Worm (Caenorhabditis elegans): Measurements from ENCODE around the gene F21C10.3.

F21C10.3 gene

DNA sequence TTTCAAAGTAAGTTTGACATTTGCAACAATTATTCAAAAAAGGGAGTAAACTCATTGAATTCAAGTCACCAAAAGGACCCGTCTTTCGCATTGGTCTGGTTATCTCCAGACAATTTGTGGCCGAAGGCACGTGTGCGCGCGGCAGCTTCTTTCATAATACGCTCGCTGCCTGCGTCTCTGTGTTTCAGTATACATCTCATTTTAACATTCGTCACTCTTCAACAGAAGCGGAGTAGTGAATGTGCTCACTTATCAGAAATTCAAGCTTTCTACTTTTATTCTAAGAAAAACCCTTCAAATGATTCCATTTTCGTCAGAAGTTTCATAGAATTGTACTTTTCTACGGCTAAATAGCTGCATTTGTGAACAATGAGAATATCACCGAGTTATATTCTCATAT is 689 bp downstream of the F21C10.3 start:
- TF ChIP-seq elt-3 (tag; optimal IDR thresholded peaks at IDR 0.05) (no peak), ceh-43 (GFP tag; optimal IDR thresholded peaks at IDR 0.05) (no peak), nhr-76 (tag; optimal IDR thresholded peaks at IDR 0.05) (no peak), mls-2 (tag; optimal IDR thresholded peaks at IDR 0.05) (no peak), ceh-83 (GFP tag; optimal IDR thresholded peaks at IDR 0.05) (no peak)

DNA sequence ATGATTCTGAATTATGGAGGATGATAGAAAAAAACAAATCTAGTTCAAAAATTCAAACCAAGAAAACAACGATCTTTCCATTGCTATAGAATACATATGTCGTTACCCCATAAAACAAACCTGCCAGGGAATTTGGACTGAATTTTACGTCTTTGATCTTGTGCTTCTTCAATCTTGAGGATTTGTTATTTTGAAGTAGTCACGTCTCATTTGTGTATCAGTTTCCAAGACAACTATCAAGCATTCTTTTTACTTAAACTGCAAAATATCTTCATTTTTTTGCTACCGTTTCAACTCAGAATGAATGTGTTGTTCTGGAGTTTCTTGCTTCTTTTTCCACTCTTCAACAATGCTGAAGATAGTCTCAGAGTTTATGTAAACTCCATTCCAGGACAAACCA is 2.9 kb downstream of the F21C10.3 start, which contains the start of gene F21C10.19:
F21C10.19 (plus strand) TSS at position 301 of the 400 bp plus-strand sequence.
- no peak for TF ChIP-seq lin-32 (GFP tag; optimal IDR thresholded peaks at IDR 0.05)
- TF ChIP-seq sptf-1 (tag; optimal IDR thresholded peaks at IDR 0.05): no peak
- no peak for TF ChIP-seq blmp-1 (tag; optimal IDR thresholded peaks at IDR 0.05)
- no peak for TF ChIP-seq drap-1 (GFP tag; optimal IDR thresholded peaks at IDR 0.05)
- no peak for TF ChIP-seq ztf-11 (tag; optimal IDR thresholded peaks at IDR 0.05)

DNA sequence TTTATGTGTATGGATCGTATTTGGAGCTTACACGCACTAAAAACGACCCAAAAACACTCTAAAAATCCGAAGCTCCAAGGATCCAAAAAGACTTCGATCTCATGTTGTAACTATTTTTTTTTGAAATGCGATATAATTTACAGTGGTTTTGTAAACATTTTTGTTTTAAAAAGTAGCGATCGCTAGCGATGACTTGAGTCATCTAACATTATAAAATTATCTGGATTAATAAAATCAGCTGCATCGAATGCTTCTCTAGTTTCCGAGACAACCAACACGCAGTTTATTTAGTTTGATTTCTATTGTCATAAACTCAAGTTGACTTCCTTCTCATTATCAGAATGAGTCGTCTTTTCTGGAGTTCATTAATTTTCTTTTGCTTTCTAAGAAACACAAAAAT is 4.2 kb downstream of the F21C10.3 start, which contains the start of gene F21C10.1:
F21C10.1 (plus strand) TSS at position 301 of the 400 bp plus-strand sequence.
- TF ChIP-seq lin-13 (tag; optimal IDR thresholded peaks at IDR 0.05) (no peak), elt-1 (tag; optimal IDR thresholded peaks at IDR 0.05; ENCODE audit: borderline replicate concordance, insufficient read depth) (no peak), nhr-12 (tag; optimal IDR thresholded peaks at IDR 0.05) (no peak), sptf-1 (tag; optimal IDR thresholded peaks at IDR 0.05) (no peak), bed-3 (GFP tag; optimal IDR thresholded peaks at IDR 0.05) (no peak), lin-32 (GFP tag; optimal IDR thresholded peaks at IDR 0.05) (no peak), sem-2 (GFP tag; optimal IDR thresholded peaks at IDR 0.05) (no peak), mep-1 (tag; optimal IDR thresholded peaks at IDR 0.05) (no peak), nhr-2 (tag; optimal IDR thresholded peaks at IDR 0.05) (no peak), mab-5 (tag; optimal IDR thresholded peaks at IDR 0.05) (no peak), ceh-43 (GFP tag; optimal IDR thresholded peaks at IDR 0.05) (no peak), ham-2 (GFP tag; optimal IDR thresholded peaks at IDR 0.05) (no peak), tbx-8 (GFP tag; optimal IDR thresholded peaks at IDR 0.05) (no peak), cnd-1 (tag; optimal IDR thresholded peaks at IDR 0.05) (no peak), hlh-1 (tag; optimal IDR thresholded peaks at IDR 0.05) (no peak), mls-2 (tag; optimal IDR thresholded peaks at IDR 0.05) (no peak)

DNA sequence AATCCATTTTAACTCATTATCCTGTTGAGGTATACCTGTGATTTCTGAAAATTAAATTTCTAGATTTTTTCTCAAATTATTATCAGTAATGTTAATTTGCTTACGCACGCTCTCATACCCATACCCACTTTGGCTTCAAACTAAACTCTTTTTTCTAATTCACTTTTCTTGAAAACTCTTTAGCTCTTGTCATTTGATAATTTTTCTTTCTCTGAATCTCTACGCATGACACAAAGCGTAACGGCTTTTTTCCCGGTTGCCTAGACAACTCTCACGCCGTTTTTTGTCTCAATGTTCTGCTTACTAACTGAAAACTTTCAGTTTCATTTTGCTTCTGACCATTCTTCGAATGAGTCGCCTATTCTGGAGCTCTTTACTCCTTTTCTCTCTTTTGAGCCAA is 6.1 kb downstream of the F21C10.3 start, which contains the start of gene B0222.1:
B0222.1 (plus strand) TSS at position 306 of the 400 bp plus-strand sequence.
- TF ChIP-seq ces-1 (GFP tag; optimal IDR thresholded peaks at IDR 0.05): no peak
- TF ChIP-seq ceh-83 (GFP tag; optimal IDR thresholded peaks at IDR 0.05): no peak
- no peak for TF ChIP-seq unc-120 (tag; optimal IDR thresholded peaks at IDR 0.05; ENCODE audit: poor library complexity, severe bottlenecking)
- TF ChIP-seq snpc-4 (tag; optimal IDR thresholded peaks at IDR 0.05): no peak
- no peak for TF ChIP-seq zip-8 (tag; optimal IDR thresholded peaks at IDR 0.05)
- no peak for TF ChIP-seq nhr-12 (tag; optimal IDR thresholded peaks at IDR 0.05)
- TF ChIP-seq unc-39 (tag; optimal IDR thresholded peaks at IDR 0.05): no peak
- no peak for TF ChIP-seq hlh-1 (tag; optimal IDR thresholded peaks at IDR 0.05)
- no peak for TF ChIP-seq ztf-11 (tag; optimal IDR thresholded peaks at IDR 0.05)
- no peak for TF ChIP-seq nhr-28 (tag; optimal IDR thresholded peaks at IDR 0.05)
- TF ChIP-seq elt-3 (tag; optimal IDR thresholded peaks at IDR 0.05): no peak
- no peak for TF ChIP-seq drap-1 (GFP tag; optimal IDR thresholded peaks at IDR 0.05)

DNA sequence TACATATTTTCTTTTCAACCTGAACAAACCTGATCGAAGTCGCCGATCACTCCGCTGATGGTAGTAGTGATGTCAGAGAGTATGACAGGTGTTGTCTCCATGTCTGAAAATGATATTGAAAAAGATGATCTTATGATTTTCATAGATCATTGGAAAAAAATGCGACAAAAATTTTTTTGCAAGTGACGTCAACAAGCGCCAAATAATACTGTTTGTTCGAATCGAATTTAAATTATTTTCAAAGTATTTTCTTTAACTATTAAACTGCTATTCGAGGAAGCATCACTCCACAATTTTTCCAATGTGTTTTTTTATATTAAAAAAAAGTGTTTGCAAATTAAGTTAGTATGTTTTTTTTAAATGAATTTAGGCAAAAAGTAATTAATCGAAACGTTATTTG is 9.7 kb downstream of the F21C10.3 start, which contains the start of gene pitr-2:
pitr-2 (minus strand) TSS at position 101 of the 400 bp plus-strand sequence.
- no peak for TF ChIP-seq nhr-237 (tag; optimal IDR thresholded peaks at IDR 0.05)
- TF ChIP-seq unc-62 (GFP tag; optimal IDR thresholded peaks at IDR 0.05): no peak

DNA sequence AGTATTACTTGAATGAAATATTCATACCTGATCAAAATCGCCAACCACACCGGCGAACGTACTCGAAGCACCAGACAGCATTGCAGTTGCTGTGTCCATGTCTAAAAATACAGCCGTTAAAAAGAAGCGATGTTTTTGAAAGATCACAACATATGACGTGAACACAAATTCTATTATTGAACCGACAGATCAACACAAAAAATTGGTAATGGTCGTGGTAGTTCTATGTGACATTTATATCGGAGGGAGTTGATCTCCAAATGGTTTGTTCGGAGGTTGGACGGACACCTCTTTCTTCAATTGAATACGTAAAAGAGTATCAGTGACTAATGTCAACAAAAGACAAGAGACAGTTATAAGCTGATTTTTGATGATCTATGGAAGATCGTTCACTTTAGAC is 13.4 kb downstream of the F21C10.3 start, which contains the start of gene pitr-3:
pitr-3 (minus strand) TSS at position 101 of the 400 bp plus-strand sequence.
- TF ChIP-seq flh-1 (GFP tag; optimal IDR thresholded peaks at IDR 0.05) (no peak), mep-1 (tag; optimal IDR thresholded peaks at IDR 0.05) (no peak), nhr-28 (tag; optimal IDR thresholded peaks at IDR 0.05) (no peak), nhr-237 (tag; optimal IDR thresholded peaks at IDR 0.05) (no peak), nhr-12 (tag; optimal IDR thresholded peaks at IDR 0.05) (no peak), nhr-76 (tag; optimal IDR thresholded peaks at IDR 0.05) (no peak), snpc-4 (tag; optimal IDR thresholded peaks at IDR 0.05) (no peak), blmp-1 (tag; optimal IDR thresholded peaks at IDR 0.05) (no peak), pha-4 (tag; optimal IDR thresholded peaks at IDR 0.05) (no peak), ceh-43 (GFP tag; optimal IDR thresholded peaks at IDR 0.05) (no peak), drap-1 (GFP tag; optimal IDR thresholded peaks at IDR 0.05) (no peak), mls-2 (tag; optimal IDR thresholded peaks at IDR 0.05) (no peak), ceh-83 (GFP tag; optimal IDR thresholded peaks at IDR 0.05) (no peak), ceh-39 (tag; optimal IDR thresholded peaks at IDR 0.05) (no peak)
